Worm (Caenorhabditis elegans) whole organism, L2 larva: Measurements from ENCODE around the gene ZC266.1.

Experiments
- C34F6.9 ChIP-seq: fragments of 150-350 bp; optimal IDR thresholded peaks from 2 replicates; lab custom pipeline; 2014; ENCODE audit warnings: missing biosample characterization, missing genetic modification characterization
- R02D3.7 ChIP-seq: fragments of 150-350 bp; optimal IDR thresholded peaks from 2 replicates; lab custom pipeline; 2014; ENCODE audit warnings: missing biosample characterization, missing genetic modification characterization
- ZK546.5 ChIP-seq: sonication (generic microtip); optimal IDR thresholded peaks from 2 replicates; lab custom pipeline; 2017; ENCODE audit warnings: missing biosample characterization, missing genetic modification characterization
- alr-1 ChIP-seq: fragments of 150-350 bp; optimal IDR thresholded peaks from 2 replicates; lab custom pipeline; 2014; ENCODE audit warnings: missing biosample characterization, missing genetic modification characterization
- aly-2 ChIP-seq: fragments of 150-350 bp; optimal IDR thresholded peaks from 2 replicates; lab custom pipeline; 2014; ENCODE audit warnings: missing biosample characterization, missing genetic modification characterization
- ama-1 ChIP-seq: fragments of 150-350 bp; optimal IDR thresholded peaks from 2 replicates; lab custom pipeline; 2018; ENCODE audit warnings: inconsistent platforms
- blmp-1 ChIP-seq: sonication (generic microtip); optimal IDR thresholded peaks from 2 replicates; lab custom pipeline; 2017; ENCODE audit warnings: missing genetic modification characterization, mild to moderate bottlenecking, missing compliant biosample characterization, antibody characterized with exemption, moderate library complexity; ENCODE audit not compliant: insufficient read depth
- ceh-16 ChIP-seq: fragments of 150-350 bp; optimal IDR thresholded peaks from 2 replicates; lab custom pipeline; 2014; ENCODE audit warnings: missing biosample characterization, missing genetic modification characterization
- ceh-82 ChIP-seq: fragments of 150-350 bp; optimal IDR thresholded peaks from 2 replicates; lab custom pipeline; 2014; ENCODE audit warnings: missing biosample characterization, missing genetic modification characterization
- crh-2 ChIP-seq: sonication (generic microtip); optimal IDR thresholded peaks from 2 replicates; lab custom pipeline; 2017; ENCODE audit warnings: missing biosample characterization, missing genetic modification characterization
- dmd-4 ChIP-seq: sonication (generic microtip); optimal IDR thresholded peaks from 2 replicates; lab custom pipeline; 2017; ENCODE audit warnings: missing biosample characterization, missing genetic modification characterization
- egl-27 ChIP-seq: sonication (generic microtip); optimal IDR thresholded peaks from 3 replicates; lab custom pipeline; 2017; ENCODE audit warnings: missing biosample characterization, missing genetic modification reagents, missing genetic modification characterization
- elt-1 ChIP-seq: fragments of 150-350 bp; optimal IDR thresholded peaks from 2 replicates; lab custom pipeline; 2014; ENCODE audit warnings: missing biosample characterization, missing genetic modification characterization
- elt-3 ChIP-seq: sonication (generic microtip); optimal IDR thresholded peaks from 2 replicates; lab custom pipeline; 2017; ENCODE audit warnings: missing biosample characterization, missing genetic modification characterization
- gmeb-1 ChIP-seq: fragments of 150-350 bp; optimal IDR thresholded peaks from 2 replicates; lab custom pipeline; 2014; ENCODE audit warnings: missing biosample characterization, missing genetic modification characterization
- lin-13 ChIP-seq: fragments of 150-350 bp; optimal IDR thresholded peaks from 2 replicates; lab custom pipeline; 2014; ENCODE audit warnings: missing biosample characterization, missing genetic modification reagents, missing genetic modification characterization
- lin-39 ChIP-seq: fragments of 150-350 bp; optimal IDR thresholded peaks from 2 replicates; lab custom pipeline; 2014; ENCODE audit warnings: missing biosample characterization, missing genetic modification reagents, missing genetic modification characterization
- lsy-2 ChIP-seq, 2 experiments: fragments of 150-350 bp in 1 of 2; sonication (generic microtip) in 1 of 2; optimal IDR thresholded peaks; 2 replicates each; lab custom pipeline; 2014 to 2017; ENCODE audit warnings: missing biosample characterization in 2 of 2, missing genetic modification characterization in 2 of 2
- mab-5 ChIP-seq: fragments of 150-350 bp; optimal IDR thresholded peaks from 2 replicates; lab custom pipeline; 2014; ENCODE audit warnings: missing biosample characterization, missing genetic modification characterization
- mbf-1 ChIP-seq: sonication (generic microtip); optimal IDR thresholded peaks from 2 replicates; lab custom pipeline; 2017; ENCODE audit warnings: missing biosample characterization, missing genetic modification characterization
- mdl-1 ChIP-seq, 2 experiments: fragments of 150-350 bp in 1 of 2; sonication (generic microtip) in 1 of 2; optimal IDR thresholded peaks; 2 replicates each; lab custom pipeline; 2017; ENCODE audit warnings: missing biosample characterization in 2 of 2, missing genetic modification characterization in 2 of 2
- nhr-12 ChIP-seq: fragments of 150-350 bp; optimal IDR thresholded peaks from 2 replicates; lab custom pipeline; 2014; ENCODE audit warnings: missing biosample characterization, missing genetic modification characterization
- nhr-129 ChIP-seq: fragments of 150-350 bp; optimal IDR thresholded peaks from 2 replicates; lab custom pipeline; 2014; ENCODE audit warnings: missing biosample characterization, missing genetic modification characterization
- nhr-21 ChIP-seq: fragments of 150-350 bp; optimal IDR thresholded peaks from 2 replicates; lab custom pipeline; 2014; ENCODE audit warnings: missing biosample characterization, missing genetic modification characterization
- nhr-23 ChIP-seq: fragments of 150-350 bp; optimal IDR thresholded peaks from 2 replicates; lab custom pipeline; 2014; ENCODE audit warnings: missing biosample characterization, missing genetic modification reagents, missing genetic modification characterization
- nhr-237 ChIP-seq: fragments of 150-350 bp; optimal IDR thresholded peaks from 2 replicates; lab custom pipeline; 2014; ENCODE audit warnings: missing biosample characterization, missing genetic modification characterization
- nhr-25 ChIP-seq: fragments of 150-350 bp; sonication (generic microtip); optimal IDR thresholded peaks from 3 replicates; lab custom pipeline; 2014; ENCODE audit warnings: missing biosample characterization, missing genetic modification characterization
- nhr-6 ChIP-seq: fragments of 150-350 bp; optimal IDR thresholded peaks from 2 replicates; lab custom pipeline; 2014; ENCODE audit warnings: missing biosample characterization, missing genetic modification characterization
- nhr-77 ChIP-seq: fragments of 150-350 bp; optimal IDR thresholded peaks from 2 replicates; lab custom pipeline; 2014; ENCODE audit warnings: missing biosample characterization, missing genetic modification characterization
- peb-1 ChIP-seq: fragments of 150-350 bp; optimal IDR thresholded peaks from 2 replicates; lab custom pipeline; 2014; ENCODE audit warnings: missing biosample characterization, missing genetic modification characterization
- sma-9 ChIP-seq, 2 experiments: fragments of 150-350 bp in 1 of 2; sonication (generic microtip) in 1 of 2; optimal IDR thresholded peaks; 2 replicates each; lab custom pipeline; 2014 to 2016; ENCODE audit warnings: missing genetic modification characterization in 2 of 2, mild to moderate bottlenecking in 1 of 2, missing biosample characterization in 1 of 2, missing compliant biosample characterization in 1 of 2, missing genetic modification reagents in 1 of 2, moderate library complexity in 1 of 2
- unc-39 ChIP-seq: fragments of 150-350 bp; optimal IDR thresholded peaks from 2 replicates; lab custom pipeline; 2014; ENCODE audit warnings: missing biosample characterization, missing genetic modification characterization
- unc-55 ChIP-seq: fragments of 150-350 bp; sonication (generic microtip); optimal IDR thresholded peaks from 3 replicates; lab custom pipeline; 2014; ENCODE audit warnings: missing biosample characterization, missing genetic modification reagents, missing genetic modification characterization
- zag-1 ChIP-seq: fragments of 150-350 bp; optimal IDR thresholded peaks from 2 replicates; lab custom pipeline; 2014; ENCODE audit warnings: missing biosample characterization, missing genetic modification characterization
- ztf-1 ChIP-seq: fragments of 200-800 bp; sonication (Bioruptor generic); conservative IDR thresholded peaks from 2 replicates; pipeline ENCODE4 v1.3.6; 2022; ENCODE audit warnings: missing genetic modification characterization, missing compliant biosample characterization
- ztf-11 ChIP-seq: sonication (generic microtip); optimal IDR thresholded peaks from 2 replicates; lab custom pipeline; 2017; ENCODE audit warnings: missing biosample characterization, missing genetic modification characterization

Gene ZC266.1

ce11 chrV:4674506-4674905, 25.6 kb downstream of the ZC266.1 start, which contains the start of gene K03B4.8:
Gene K03B4.8, minus strand, starts transcription at chrV:4674606.
- TF ChIP-seq mab-5 (tag; lab: Kevin White, UChicago) (no peak), R02D3.7 (no peak), ceh-16 (no peak), unc-55 (GFP tag; lab: Kevin White, UChicago) (no peak), elt-1 (tag; lab: Kevin White, UChicago) (no peak), ceh-82 (tag; lab: Kevin White, UChicago) (no peak), blmp-1 (no peak), ama-1 (lab: Kevin White, UChicago) (no peak), gmeb-1 (tag; lab: Kevin White, UChicago) (no peak), alr-1 (no peak), nhr-6 (tag; lab: Kevin White, UChicago) (no peak), mdl-1 (tag; optimal IDR thresholded peaks at IDR 0.05; lab: Kevin White, UChicago) (no peak), aly-2 (tag; lab: Kevin White, UChicago) (no peak), nhr-12 (tag; lab: Kevin White, UChicago) (no peak)

- TF ChIP-seq nhr-12 (tag; lab: Kevin White, UChicago): no peak
- TF ChIP-seq mdl-1 (tag; optimal IDR thresholded peaks at IDR 0.05; lab: Kevin White, UChicago): no peak
- no peak for TF ChIP-seq unc-39 (tag; lab: Kevin White, UChicago)
- TF ChIP-seq zag-1 (tag; lab: Kevin White, UChicago): no peak
- TF ChIP-seq dmd-4: no peak
- TF ChIP-seq ZK546.5 (tag; lab: Kevin White, UChicago): no peak
- TF ChIP-seq nhr-77 (tag; lab: Kevin White, UChicago): no peak
- TF ChIP-seq lsy-2 (tag; optimal IDR thresholded peaks at IDR 0.05; lab: Kevin White, UChicago): no peak
Observed at ce11 chrV:4672487-4672886, 27.6 kb downstream of the ZC266.1 start, which contains the start of gene K03B4.9. Gene K03B4.9, minus strand, starts transcription at chrV:4672587.

DNA sequence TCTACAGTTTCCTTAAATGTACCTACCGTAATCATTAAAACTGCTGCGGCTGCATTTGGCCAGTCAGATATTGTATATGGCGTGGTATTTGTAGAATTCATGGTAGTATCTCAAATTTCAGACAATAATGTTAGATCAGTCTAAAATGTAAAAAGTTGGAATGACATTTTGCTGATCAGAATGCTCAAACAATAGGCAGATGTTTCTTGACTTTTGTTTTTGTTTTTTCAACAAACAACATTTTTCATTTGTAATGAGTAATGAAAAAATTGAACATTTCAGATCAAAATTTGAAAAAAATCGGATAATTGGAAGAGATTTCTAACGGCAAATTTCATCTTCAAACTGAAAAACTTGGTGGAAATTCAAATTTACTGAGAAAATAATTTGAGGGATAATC, 31.5 kb downstream of the ZC266.1 start, which contains the start of gene srx-77:
TSS of gene srx-77 (minus strand) at position 101 of the 400 bp plus-strand sequence.
- TF ChIP-seq nhr-77 (tag; lab: Kevin White, UChicago) (no peak), R02D3.7 (no peak), nhr-129 (tag; lab: Kevin White, UChicago) (no peak), nhr-21 (tag; lab: Kevin White, UChicago) (no peak), egl-27 (tag; lab: Kevin White, UChicago) (no peak), elt-3 (tag; lab: Kevin White, UChicago) (no peak), ztf-11 (tag; lab: Kevin White, UChicago) (no peak), lin-39 (tag; lab: Kevin White, UChicago) (no peak), sma-9 (GFP tag; optimal IDR thresholded peaks at IDR 0.05; lab: Kevin White, UChicago) (no peak), sma-9 (tag; optimal IDR thresholded peaks at IDR 0.05; lab: Kevin White, UChicago) (no peak), mbf-1 (tag; lab: Kevin White, UChicago) (no peak)

- TF ChIP-seq nhr-6 (tag; lab: Kevin White, UChicago): no peak
- no peak for TF ChIP-seq peb-1 (tag; lab: Kevin White, UChicago)
- no peak for TF ChIP-seq C34F6.9 (tag; lab: Kevin White, UChicago)
- no peak for TF ChIP-seq nhr-237
- no peak for TF ChIP-seq mbf-1 (tag; lab: Kevin White, UChicago)
- TF ChIP-seq ceh-82 (tag; lab: Kevin White, UChicago): no peak
- TF ChIP-seq nhr-23 (tag; lab: Kevin White, UChicago): no peak
- TF ChIP-seq lin-13 (GFP tag; lab: Kevin White, UChicago): no peak
- no peak for TF ChIP-seq aly-2 (tag; lab: Kevin White, UChicago)
- no peak for TF ChIP-seq lin-39 (tag; lab: Kevin White, UChicago)
- TF ChIP-seq ztf-11 (tag; lab: Kevin White, UChicago): no peak
- TF ChIP-seq mab-5 (tag; lab: Kevin White, UChicago): no peak
- TF ChIP-seq nhr-21 (tag; lab: Kevin White, UChicago): no peak
- no peak for TF ChIP-seq gmeb-1 (tag; lab: Kevin White, UChicago)
- TF ChIP-seq unc-39 (tag; lab: Kevin White, UChicago): no peak
- TF ChIP-seq, all 48 proteins: peak for 0
Observed at ce11 chrV:4667062-4667461, 33.0 kb downstream of the ZC266.1 start.

- TF ChIP-seq nhr-25 (tag; lab: Kevin White, UChicago) (no peak), peb-1 (tag; lab: Kevin White, UChicago) (no peak), crh-2 (tag; lab: Kevin White, UChicago) (no peak), alr-1 (no peak), gmeb-1 (tag; lab: Kevin White, UChicago) (no peak), lin-13 (GFP tag; lab: Kevin White, UChicago) (no peak), ztf-1 (GFP tag; lab: Robert Waterston, UW) (no peak), R02D3.7 (no peak), nhr-6 (tag; lab: Kevin White, UChicago) (no peak), nhr-77 (tag; lab: Kevin White, UChicago) (no peak), ceh-16 (no peak), ztf-11 (tag; lab: Kevin White, UChicago) (no peak), dmd-4 (no peak)
- TF ChIP-seq, all 48 proteins: peak for 0
Observed at ce11 chrV:4665651-4666050, 34.4 kb downstream of the ZC266.1 start, which contains the start of gene srx-73. Gene srx-73, minus strand, starts transcription at chrV:4665751.
